Worm (Caenorhabditis elegans) whole organism, L3 larva: Measurements from ENCODE around the gene cnc-10.

Experiments used
- aly-2 ChIP-seq: fragments of 150-350 bp; optimal IDR thresholded peaks from 2 replicates; lab custom pipeline; 2014; ENCODE audit warnings: missing biosample characterization, missing genetic modification characterization
- ama-1 ChIP-seq: fragments of 150-350 bp; optimal IDR thresholded peaks from 2 replicates; lab custom pipeline; 2018
- ceh-82 ChIP-seq: fragments of 150-350 bp; optimal IDR thresholded peaks from 2 replicates; lab custom pipeline; 2014; ENCODE audit warnings: missing biosample characterization, missing genetic modification characterization
- elt-3 ChIP-seq, 3 experiments: fragments of 150-350 bp in 1 of 3; sonication (generic microtip) in 2 of 3; optimal IDR thresholded peaks; 2 replicates in 2 of 3; 4 replicates in 1 of 3; lab custom pipeline; 2014 to 2017; ENCODE audit warnings: missing biosample characterization in 3 of 3, missing genetic modification characterization in 3 of 3
- lsy-12 ChIP-seq: sonication (generic microtip); optimal IDR thresholded peaks from 2 replicates; lab custom pipeline; 2016; ENCODE audit warnings: mild to moderate bottlenecking, missing genetic modification characterization, missing compliant biosample characterization
- nhr-12 ChIP-seq: fragments of 150-350 bp; optimal IDR thresholded peaks from 2 replicates; lab custom pipeline; 2014; ENCODE audit warnings: missing biosample characterization, missing genetic modification characterization
- nhr-23 ChIP-seq: fragments of 150-350 bp; optimal IDR thresholded peaks from 2 replicates; lab custom pipeline; 2014; ENCODE audit warnings: missing biosample characterization, missing genetic modification reagents, missing genetic modification characterization
- nhr-237 ChIP-seq: fragments of 150-350 bp; optimal IDR thresholded peaks from 2 replicates; lab custom pipeline; 2014; ENCODE audit warnings: missing biosample characterization, missing genetic modification characterization
- nhr-25 ChIP-seq: sonication (generic microtip); optimal IDR thresholded peaks from 2 replicates; lab custom pipeline; 2017; ENCODE audit warnings: missing biosample characterization, missing genetic modification characterization
- nhr-28 ChIP-seq: fragments of 150-350 bp; optimal IDR thresholded peaks from 2 replicates; lab custom pipeline; 2014; ENCODE audit warnings: missing biosample characterization, missing genetic modification characterization
- pha-4 ChIP-seq: fragments of 150-350 bp; optimal IDR thresholded peaks from 2 replicates; lab custom pipeline; 2014; ENCODE audit warnings: missing biosample characterization, missing genetic modification reagents, missing genetic modification characterization
- skn-1 ChIP-seq: fragments of 150-350 bp; optimal IDR thresholded peaks from 2 replicates; lab custom pipeline; 2014; ENCODE audit warnings: missing biosample characterization, missing genetic modification characterization
- unc-39 ChIP-seq: sonication (generic microtip); optimal IDR thresholded peaks from 4 replicates; lab custom pipeline; 2017; ENCODE audit warnings: missing biosample characterization, missing genetic modification characterization

- TF ChIP-seq ceh-82 (tag; lab: Kevin White, UChicago) (no peak), skn-1 (no peak), nhr-28 (tag; lab: Kevin White, UChicago) (no peak), nhr-23 (tag; lab: Kevin White, UChicago) (no peak), nhr-237 (tag; lab: Kevin White, UChicago) (no peak), aly-2 (no peak), unc-39 (no peak), pha-4 (tag; lab: Kevin White, UChicago) (no peak), ama-1 (lab: Kevin White, UChicago) (no peak), lsy-12 (tag; lab: Kevin White, UChicago) (no peak), elt-3 (tag; optimal IDR thresholded peaks at IDR 0.05; lab: Kevin White, UChicago) (no peak), nhr-25 (tag; lab: Kevin White, UChicago) (no peak), nhr-12 (no peak)
These were observed 12.3 kb upstream of the cnc-10 start for ce11 chrV:11170564-11171329.
